Fruit fly (Drosophila melanogaster) whole organism, embryonic: ENCODE data around the gene Atf3.

Experiments
- Ada2b ChIP-seq: fragments of 200-800 bp; sonication (Bioruptor generic); IDR thresholded peaks from 2 replicates; pipeline ENCODE4 v1.3.6; 2022; ENCODE audit warnings: missing biosample characterization, missing genetic modification characterization
- Atf-2 ChIP-seq: fragments of 200-800 bp; sonication (Bioruptor generic); optimal IDR thresholded peaks from 2 replicates; lab custom pipeline; 2016; ENCODE audit warnings: missing biosample characterization, missing genetic modification characterization
- Bgb ChIP-seq: fragments of 200-800 bp; sonication (Bioruptor generic); IDR thresholded peaks from 2 replicates; pipeline ENCODE4 v1.3.6; 2022; ENCODE audit warnings: missing biosample characterization, missing genetic modification characterization; ENCODE audit not compliant: partially characterized antibody
- BtbVII ChIP-seq: fragments of 200-800 bp; sonication (Bioruptor generic); optimal IDR thresholded peaks from 3 replicates; lab custom pipeline; 2017; ENCODE audit warnings: missing biosample characterization, mild to moderate bottlenecking, missing genetic modification characterization
- Bteb2 ChIP-seq: fragments of 200-800 bp; sonication (Bioruptor generic); optimal IDR thresholded peaks from 2 replicates; lab custom pipeline; 2016; ENCODE audit warnings: missing biosample characterization, missing genetic modification characterization
- CG11723 ChIP-seq: fragments of 200-800 bp; sonication (Bioruptor generic); optimal IDR thresholded peaks from 2 replicates; lab custom pipeline; 2017; ENCODE audit warnings: missing biosample characterization, mild to moderate bottlenecking, missing genetic modification characterization
- CG12104 ChIP-seq: fragments of 200-800 bp; sonication (Bioruptor generic); optimal IDR thresholded peaks from 3 replicates; lab custom pipeline; 2016; ENCODE audit warnings: missing biosample characterization, missing genetic modification characterization
- CG12659 ChIP-seq: fragments of 200-800 bp; sonication (Bioruptor generic); optimal IDR thresholded peaks from 3 replicates; lab custom pipeline; 2017; ENCODE audit warnings: mild to moderate bottlenecking, missing biosample characterization, missing genetic modification reagents, missing genetic modification characterization
- CG13123 ChIP-seq: fragments of 200-800 bp; sonication (Bioruptor generic); optimal IDR thresholded peaks from 2 replicates; lab custom pipeline; 2016; ENCODE audit warnings: missing biosample characterization, missing genetic modification characterization
- CG13624 ChIP-seq: fragments of 200-800 bp; sonication (Bioruptor generic); optimal IDR thresholded peaks from 2 replicates; lab custom pipeline; 2016; ENCODE audit warnings: missing biosample characterization, missing genetic modification characterization
- CG15269 ChIP-seq: fragments of 200-800 bp; sonication (Bioruptor generic); optimal IDR thresholded peaks from 2 replicates; lab custom pipeline; 2018; ENCODE audit warnings: missing biosample characterization, mild to moderate bottlenecking, missing genetic modification characterization, moderate library complexity
- CG3065 ChIP-seq: fragments of 200-800 bp; sonication (Bioruptor generic); optimal IDR thresholded peaks from 2 replicates; lab custom pipeline; 2016; ENCODE audit warnings: missing biosample characterization, missing genetic modification characterization
- CG4282 ChIP-seq: fragments of 200-800 bp; sonication (Bioruptor generic); optimal IDR thresholded peaks from 2 replicates; lab custom pipeline; 2016; ENCODE audit warnings: missing biosample characterization, missing genetic modification characterization
- CG4404 ChIP-seq: fragments of 200-800 bp; sonication (Bioruptor generic); IDR thresholded peaks from 2 replicates; pipeline ENCODE4 v1.3.6; 2022; ENCODE audit warnings: missing biosample characterization, missing genetic modification characterization
- CG4424 ChIP-seq: fragments of 200-800 bp; sonication (Bioruptor generic); optimal IDR thresholded peaks from 3 replicates; lab custom pipeline; 2016; ENCODE audit warnings: missing biosample characterization, missing genetic modification characterization
- CG4820 ChIP-seq: fragments of 200-800 bp; sonication (Bioruptor generic); optimal IDR thresholded peaks from 3 replicates; lab custom pipeline; 2016; ENCODE audit warnings: missing biosample characterization, missing genetic modification characterization
- CG7271 ChIP-seq: fragments of 200-800 bp; sonication (Bioruptor generic); optimal IDR thresholded peaks from 2 replicates; lab custom pipeline; 2018; ENCODE audit warnings: missing biosample characterization, mild to moderate bottlenecking, missing genetic modification characterization, moderate library complexity
- CG8290 ChIP-seq, 3 experiments: fragments of 200-800 bp; sonication (Bioruptor generic); optimal IDR thresholded peaks; 2 replicates each; lab custom pipeline; 2016 to 2019; ENCODE audit warnings: missing biosample characterization in 3 of 3, missing genetic modification characterization in 3 of 3, mild to moderate bottlenecking in 2 of 3, moderate library complexity in 1 of 3
- CG8924 ChIP-seq: fragments of 200-800 bp; optimal IDR thresholded peaks from 3 replicates; lab custom pipeline; 2019; ENCODE audit warnings: missing biosample characterization, mild to moderate bottlenecking, missing genetic modification characterization, moderate library complexity
- CG8944 ChIP-seq: fragments of 200-800 bp; sonication (Bioruptor generic); optimal IDR thresholded peaks from 3 replicates; lab custom pipeline; 2016; ENCODE audit warnings: missing biosample characterization, missing genetic modification characterization
- CG9437 ChIP-seq: fragments of 200-800 bp; sonication (Bioruptor generic); optimal IDR thresholded peaks from 2 replicates; lab custom pipeline; 2018; ENCODE audit warnings: missing biosample characterization, mild to moderate bottlenecking, missing genetic modification characterization
- CG9817 ChIP-seq: fragments of 200-800 bp; sonication (Bioruptor generic); optimal IDR thresholded peaks from 2 replicates; lab custom pipeline; 2018; ENCODE audit warnings: missing biosample characterization, mild to moderate bottlenecking, missing genetic modification characterization, moderate library complexity
- Ets65A ChIP-seq: fragments of 200-800 bp; sonication (Bioruptor generic); peaks from one replicate; lab custom pipeline; 2016; ENCODE audit warnings: missing biosample characterization, missing genetic modification characterization
- Hmr ChIP-seq: fragments of 200-800 bp; sonication (Bioruptor generic); optimal IDR thresholded peaks from 3 replicates; lab custom pipeline; 2017; ENCODE audit warnings: mild to moderate bottlenecking, missing biosample characterization, missing genetic modification reagents, missing genetic modification characterization
- Hr3 ChIP-seq: fragments of 200-800 bp; sonication (Bioruptor generic); optimal IDR thresholded peaks from 3 replicates; lab custom pipeline; 2016; ENCODE audit warnings: missing biosample characterization, missing genetic modification characterization
- Lpt ChIP-seq: fragments of >200 bp; optimal IDR thresholded peaks from 2 replicates; lab custom pipeline; 2018; ENCODE audit warnings: missing biosample characterization, missing genetic modification characterization
- NfI ChIP-seq: fragments of 200-800 bp; sonication (Bioruptor generic); optimal IDR thresholded peaks from 3 replicates; lab custom pipeline; 2018; ENCODE audit warnings: missing biosample characterization, mild to moderate bottlenecking, missing genetic modification characterization, moderate library complexity
- Ptx1 ChIP-seq: fragments of 200-800 bp; sonication (Bioruptor generic); IDR thresholded peaks from 2 replicates; pipeline ENCODE4 v1.3.6; 2022; ENCODE audit warnings: missing biosample characterization, missing genetic modification characterization
- Rfx ChIP-seq: fragments of 200-800 bp; sonication (Bioruptor generic); IDR thresholded peaks from 2 replicates; pipeline ENCODE4 v1.3.6; 2022; ENCODE audit warnings: missing biosample characterization, missing genetic modification characterization
- Side ChIP-seq: fragments of 200-800 bp; sonication (Bioruptor generic); optimal IDR thresholded peaks from 2 replicates; lab custom pipeline; 2016; ENCODE audit warnings: missing biosample characterization, missing genetic modification characterization
- Ssrp ChIP-seq: fragments of 200-800 bp; sonication (Bioruptor generic); optimal IDR thresholded peaks from 2 replicates; lab custom pipeline; 2018; ENCODE audit warnings: missing biosample characterization, mild to moderate bottlenecking, missing genetic modification characterization, moderate library complexity
- Trl ChIP-seq, 3 experiments: fragments of >200 bp in 2 of 3; fragments of 200-800 bp in 1 of 3; sonication (Bioruptor generic) in 1 of 3; optimal IDR thresholded peaks; 2 replicates in 1 of 3; 3 replicates in 2 of 3; lab custom pipeline; 2016 to 2017; ENCODE audit warnings: missing biosample characterization in 1 of 3, missing genetic modification characterization in 1 of 3
- Xbp1 ChIP-seq: fragments of 200-800 bp; sonication (Bioruptor generic); optimal IDR thresholded peaks from 3 replicates; lab custom pipeline; 2016; ENCODE audit warnings: missing biosample characterization, mild to moderate bottlenecking, missing genetic modification characterization
- cato ChIP-seq: fragments of 200-800 bp; sonication (Bioruptor generic); optimal IDR thresholded peaks from 2 replicates; lab custom pipeline; 2016; ENCODE audit warnings: missing biosample characterization, missing genetic modification characterization, borderline replicate concordance
- disco-r ChIP-seq: fragments of 200-800 bp; sonication (Bioruptor generic); optimal IDR thresholded peaks from 2 replicates; lab custom pipeline; 2016; ENCODE audit warnings: missing biosample characterization, missing genetic modification characterization
- dpn ChIP-seq, 2 experiments: fragments of 200-800 bp; sonication (Bioruptor generic); optimal IDR thresholded peaks; 3 replicates each; lab custom pipeline; 2016; ENCODE audit warnings: missing biosample characterization in 2 of 2, missing genetic modification characterization in 2 of 2
- fd102C ChIP-seq: fragments of 200-800 bp; sonication (Bioruptor generic); optimal IDR thresholded peaks from 2 replicates; lab custom pipeline; 2018; ENCODE audit warnings: missing biosample characterization, mild to moderate bottlenecking, missing genetic modification characterization, moderate library complexity
- ftz-f1 ChIP-seq: fragments of 200-800 bp; sonication (Bioruptor generic); optimal IDR thresholded peaks from 2 replicates; lab custom pipeline; 2016; ENCODE audit warnings: missing biosample characterization, missing genetic modification characterization
- gt ChIP-seq: fragments of 200-800 bp; sonication (Bioruptor generic); IDR thresholded peaks from 2 replicates; pipeline ENCODE4 v1.3.6; 2022; ENCODE audit warnings: missing biosample characterization, missing genetic modification characterization
- kay ChIP-seq: fragments of 200-800 bp; sonication (Bioruptor generic); optimal IDR thresholded peaks from 2 replicates; lab custom pipeline; 2016; ENCODE audit warnings: missing biosample characterization, missing genetic modification characterization
- knrl ChIP-seq: fragments of 200-800 bp; sonication (Bioruptor generic); IDR thresholded peaks from 3 replicates; pipeline ENCODE4 v1.3.6; 2022; ENCODE audit warnings: missing biosample characterization, missing genetic modification characterization; ENCODE audit not compliant: partially characterized antibody
- mam ChIP-seq: fragments of 200-800 bp; sonication (Bioruptor generic); optimal IDR thresholded peaks from 3 replicates; lab custom pipeline; 2016; ENCODE audit warnings: missing biosample characterization, missing genetic modification characterization
- pan ChIP-seq, 4 experiments: fragments of >200 bp in 3 of 4; fragments of 200-800 bp in 1 of 4; sonication (Bioruptor generic) in 1 of 4; optimal IDR thresholded peaks in 3 of 4; IDR thresholded peaks in 1 of 4; 2 replicates each; pipeline versions ENCODE4 v1.3.6 to Lab custom; 2017 to 2022; ENCODE audit warnings: missing biosample characterization in 2 of 4, missing genetic modification characterization in 2 of 4, mixed read lengths in 1 of 4
- psq ChIP-seq: fragments of 200-800 bp; sonication (Bioruptor generic); optimal IDR thresholded peaks from 2 replicates; lab custom pipeline; 2017; ENCODE audit warnings: missing biosample characterization, missing genetic modification characterization
- pum ChIP-seq: fragments of 200-800 bp; sonication (Bioruptor generic); optimal IDR thresholded peaks from 2 replicates; lab custom pipeline; 2016; ENCODE audit warnings: missing biosample characterization, missing genetic modification characterization
- row ChIP-seq: fragments of 200-800 bp; sonication (Bioruptor generic); IDR thresholded peaks from 3 replicates; pipeline ENCODE4 v1.3.6; 2022; ENCODE audit warnings: missing biosample characterization, missing genetic modification characterization
- ssp ChIP-seq: fragments of 200-800 bp; sonication (Bioruptor generic); IDR thresholded peaks from 2 replicates; pipeline ENCODE4 v1.3.6; 2022; ENCODE audit warnings: missing biosample characterization, missing genetic modification characterization
- trh ChIP-seq: fragments of 200-800 bp; sonication (Bioruptor generic); optimal IDR thresholded peaks from 2 replicates; lab custom pipeline; 2016; ENCODE audit warnings: missing biosample characterization, missing genetic modification characterization
- unpg ChIP-seq: fragments of 200-800 bp; sonication (Bioruptor generic); optimal IDR thresholded peaks from 3 replicates; lab custom pipeline; 2018; ENCODE audit warnings: missing biosample characterization, mild to moderate bottlenecking, missing genetic modification characterization, moderate library complexity
- wek ChIP-seq: fragments of 200-800 bp; sonication (Bioruptor generic); optimal IDR thresholded peaks from 3 replicates; lab custom pipeline; 2018; ENCODE audit warnings: missing biosample characterization, mild to moderate bottlenecking, missing genetic modification characterization, moderate library complexity

Gene Atf3

DNA sequence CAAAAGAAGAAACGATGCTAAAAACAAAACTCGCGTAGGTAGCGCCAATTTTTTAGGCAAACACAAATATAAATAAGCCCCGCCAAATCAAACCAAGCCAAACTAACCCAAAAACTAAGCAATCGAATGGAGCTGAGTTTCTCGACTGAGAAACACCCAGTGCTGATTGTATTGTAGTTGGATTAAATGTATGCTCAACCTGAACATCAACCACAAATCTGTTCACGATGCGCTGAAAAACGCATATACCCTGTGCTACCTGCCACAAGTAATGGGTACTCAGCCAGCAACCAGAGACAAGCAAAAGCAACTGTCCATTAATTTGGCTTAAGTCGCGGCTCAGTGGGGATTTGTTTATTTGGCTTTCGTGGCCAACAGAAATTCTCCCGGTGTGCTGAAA lies 14.8 kb downstream of the Atf3 start (continued):
- TF ChIP-seq CG8924 = no peak
- TF ChIP-seq CG4424 (GFP tag; lab: Kevin White, UChicago) = peak; percentile 3
- TF ChIP-seq Bgb (GFP tag; lab: Robert Waterston, UW) = no peak
- TF ChIP-seq psq = no peak
- no peak for TF ChIP-seq ftz-f1 (GFP tag; lab: Kevin White, UChicago)
- TF ChIP-seq CG7271 = no peak
- peak; percentile 13 for TF ChIP-seq Hmr (GFP tag; lab: Kevin White, UChicago)
- TF ChIP-seq CG13624 = no peak
- TF ChIP-seq CG9437 (GFP tag; lab: Kevin White, UChicago) = no peak
- TF ChIP-seq CG8944 (GFP tag; lab: Kevin White, UChicago) = no peak
- no peak for TF ChIP-seq kay
- peak; percentile 39 for TF ChIP-seq BtbVII (GFP tag; lab: Kevin White, UChicago)
- no peak for TF ChIP-seq unpg (GFP tag; lab: Kevin White, UChicago)
- no peak for TF ChIP-seq Trl (optimal IDR thresholded peaks at IDR 0.05; lab: Kevin White, UChicago)
- peak; percentile 14 for TF ChIP-seq Trl (GFP tag; optimal IDR thresholded peaks at IDR 0.05; lab: Kevin White, UChicago)
- TF ChIP-seq CG4282 = no peak
- no peak for TF ChIP-seq fd102C (GFP tag; lab: Kevin White, UChicago)
- no peak for TF ChIP-seq CG8290 (GFP tag; optimal IDR thresholded peaks at IDR 0.05; lab: Kevin White, UChicago)
- peak in 1 of 2 experiments; percentile 72 for TF ChIP-seq CG8290 (tag; optimal IDR thresholded peaks at IDR 0.05; lab: Kevin White, UChicago)
- TF ChIP-seq wek (GFP tag; lab: Kevin White, UChicago) = no peak
- TF ChIP-seq CG4820 (GFP tag; lab: Kevin White, UChicago) = no peak
- 0 out of 2 replicates have a peak, but pooled peaks have one; percentile 14 for TF ChIP-seq Ptx1 (GFP tag; lab: Robert Waterston, UW)
- TF ChIP-seq pum (GFP tag; lab: Kevin White, UChicago) = peak; percentile 5
- no peak for TF ChIP-seq pan (optimal IDR thresholded peaks at IDR 0.05; lab: Kevin White, UChicago)
- TF ChIP-seq pan (GFP tag; optimal IDR thresholded peaks at IDR 0.05 in 1 of 2, IDR thresholded peaks at IDR 0.05 in 1 of 2) = peak in 1 of 2 experiments; percentile 21
- no peak for TF ChIP-seq CG3065 (GFP tag; lab: Kevin White, UChicago)
- TF ChIP-seq Bteb2 (GFP tag; lab: Kevin White, UChicago) = no peak
- TF ChIP-seq mam = peak; percentile 36
- TF ChIP-seq cato (GFP tag; lab: Kevin White, UChicago) = no peak
- TF ChIP-seq trh (GFP tag; lab: Kevin White, UChicago) = no peak
- TF ChIP-seq Rfx (GFP tag; lab: Robert Waterston, UW) = peak; percentile 62; the same call in 1 of the 2 replicates
- no peak for TF ChIP-seq gt
- TF ChIP-seq CG4404 (GFP tag; lab: Robert Waterston, UW) = no peak
- no peak for TF ChIP-seq disco-r
- no peak for TF ChIP-seq ssp (GFP tag; lab: Robert Waterston, UW)
- TF ChIP-seq Hr3 = no peak
- TF ChIP-seq Atf-2 (GFP tag; lab: Kevin White, UChicago) = no peak
- no peak for TF ChIP-seq Side (GFP tag; lab: Kevin White, UChicago)
- no peak for TF ChIP-seq knrl
- TF ChIP-seq row (GFP tag; lab: Robert Waterston, UW) = peak; percentile 61
- peak; percentile 27 for TF ChIP-seq dpn (GFP tag; optimal IDR thresholded peaks at IDR 0.05; lab: Kevin White, UChicago)
- TF ChIP-seq CG12104 (GFP tag; lab: Kevin White, UChicago) = no peak
- no peak for TF ChIP-seq CG13123 (GFP tag; lab: Kevin White, UChicago)
- peak; percentile 87 for TF ChIP-seq Ets65A (GFP tag; lab: Kevin White, UChicago)
- TF ChIP-seq CG9817 (tag; lab: Kevin White, UChicago) = peak; percentile 13
- TF ChIP-seq CG11723 (GFP tag; lab: Kevin White, UChicago) = no peak
- no peak for TF ChIP-seq Lpt (GFP tag; lab: Kevin White, UChicago)
- TF ChIP-seq Ada2b = no peak
- peak; percentile 18 for TF ChIP-seq NfI (GFP tag; lab: Kevin White, UChicago)
- TF ChIP-seq CG12659 = no peak
- peak; percentile 31 for TF ChIP-seq Xbp1
- no peak for TF ChIP-seq Ssrp (tag; lab: Kevin White, UChicago)
- peak; percentile 51 for TF ChIP-seq CG15269 (tag; lab: Kevin White, UChicago)
